Fruit fly (Drosophila melanogaster) whole organism, wandering third instar larva: ENCODE measurements around the gene CG5861.

Experiments used
- Abd-B ChIP-seq: fragments of >200 bp; optimal IDR thresholded peaks from 2 replicates; lab custom pipeline; 2017; ENCODE audit warnings: missing biosample characterization, missing genetic modification characterization
- CrebA ChIP-seq: fragments of 200-800 bp; sonication (Bioruptor generic); optimal IDR thresholded peaks from 2 replicates; lab custom pipeline; 2016; ENCODE audit warnings: missing biosample characterization, mild to moderate bottlenecking, missing genetic modification characterization, borderline replicate concordance
- h ChIP-seq: fragments of 200-800 bp; sonication (Bioruptor generic); optimal IDR thresholded peaks from 3 replicates; lab custom pipeline; 2016; ENCODE audit warnings: missing biosample characterization, mild to moderate bottlenecking, missing genetic modification characterization
- pan ChIP-seq: fragments of >200 bp; optimal IDR thresholded peaks from 2 replicates; lab custom pipeline; 2017
- tai ChIP-seq: sonication (Bioruptor generic); optimal IDR thresholded peaks from 2 replicates; lab custom pipeline; 2016; ENCODE audit warnings: missing biosample characterization, missing genetic modification characterization

- TF ChIP-seq tai (GFP tag; lab: Kevin White, UChicago) (no peak), Abd-B (GFP tag; lab: Kevin White, UChicago) (no peak), h (GFP tag; lab: Kevin White, UChicago) (no peak), CrebA (no peak), pan (lab: Kevin White, UChicago) (no peak)
These were observed 20.0 kb downstream of the CG5861 start for dm6 chr2L:16287006-16287601.
